Worm (Caenorhabditis elegans) whole organism, L1 larva: ENCODE data around the gene C47A10.12.

Source experiments
- C04F5.9 ChIP-seq: sonication (generic microtip); optimal IDR thresholded peaks from 2 replicates; lab custom pipeline; 2016; ENCODE audit warnings: missing genetic modification characterization, missing compliant biosample characterization
- alr-1 ChIP-seq: fragments of 200-800 bp; sonication (Bioruptor generic); optimal IDR thresholded peaks from 2 replicates; lab custom pipeline; 2018; ENCODE audit warnings: borderline replicate concordance, mild to moderate bottlenecking, missing genetic modification characterization, missing compliant biosample characterization
- ceh-63 ChIP-seq: fragments of 200-800 bp; sonication (Bioruptor generic); optimal IDR thresholded peaks from 2 replicates; lab custom pipeline; 2018; ENCODE audit warnings: mild to moderate bottlenecking, missing genetic modification characterization, missing compliant biosample characterization
- ceh-88 ChIP-seq: fragments of 200-800 bp; sonication (Bioruptor generic); IDR thresholded peaks from 2 replicates; pipeline ENCODE4 v1.3.6; 2022; ENCODE audit warnings: missing genetic modification characterization, missing compliant biosample characterization
- ceh-90 ChIP-seq: sonication (generic microtip); optimal IDR thresholded peaks from 2 replicates; lab custom pipeline; 2016; ENCODE audit warnings: missing genetic modification characterization, missing compliant biosample characterization
- ces-1 ChIP-seq: fragments of 150-350 bp; optimal IDR thresholded peaks from 2 replicates; lab custom pipeline; 2014; ENCODE audit warnings: missing biosample characterization, missing genetic modification reagents, missing genetic modification characterization
- dsc-1 ChIP-seq: sonication (generic microtip); optimal IDR thresholded peaks from 2 replicates; lab custom pipeline; 2016; ENCODE audit warnings: mild to moderate bottlenecking, missing genetic modification characterization, missing compliant biosample characterization
- efl-1 ChIP-seq, 4 experiments: fragments of 150-350 bp; optimal IDR thresholded peaks in 3 of 4; peaks in 1 of 4; 1 replicate in 1 of 4; 2 replicates in 3 of 4; lab custom pipeline; 2014; ENCODE audit warnings: missing biosample characterization in 2 of 4, missing genetic modification characterization in 2 of 4, missing genetic modification reagents in 2 of 4
- efl-3 ChIP-seq: fragments of 200-800 bp; sonication (Bioruptor generic); optimal IDR thresholded peaks from 2 replicates; lab custom pipeline; 2018; ENCODE audit warnings: mild to moderate bottlenecking, missing genetic modification characterization, missing compliant biosample characterization
- fos-1 ChIP-seq: fragments of 150-350 bp; optimal IDR thresholded peaks from 2 replicates; lab custom pipeline; 2014; ENCODE audit warnings: missing biosample characterization, missing genetic modification characterization
- grh-1 ChIP-seq: fragments of 200-800 bp; sonication (Bioruptor generic); IDR thresholded peaks from 2 replicates; pipeline ENCODE4 v1.3.6; 2022; ENCODE audit warnings: missing genetic modification reagents, missing genetic modification characterization, missing compliant biosample characterization
- hlh-17 ChIP-seq: fragments of 200-800 bp; sonication (Bioruptor generic); optimal IDR thresholded peaks from 2 replicates; lab custom pipeline; 2018; ENCODE audit warnings: missing genetic modification characterization, mild to moderate bottlenecking, missing compliant biosample characterization, moderate library complexity, borderline replicate concordance
- hpl-2 ChIP-seq: fragments of 150-350 bp; optimal IDR thresholded peaks from 2 replicates; lab custom pipeline; 2014; ENCODE audit warnings: missing biosample characterization, missing genetic modification reagents, missing genetic modification characterization
- isw-1 ChIP-seq: fragments of 200-800 bp; sonication (Bioruptor generic); IDR thresholded peaks from 2 replicates; pipeline ENCODE4 v1.3.6; 2022; ENCODE audit warnings: missing genetic modification characterization, missing compliant biosample characterization
- lin-13 ChIP-seq: fragments of 150-350 bp; optimal IDR thresholded peaks from 2 replicates; lab custom pipeline; 2014; ENCODE audit warnings: missing biosample characterization, missing genetic modification reagents, missing genetic modification characterization
- lin-14 ChIP-seq: fragments of 200-800 bp; sonication (Bioruptor generic); optimal IDR thresholded peaks from 2 replicates; lab custom pipeline; 2018; ENCODE audit warnings: mild to moderate bottlenecking, missing genetic modification characterization, moderate library complexity, missing compliant biosample characterization
- lsy-2 ChIP-seq, 2 experiments: fragments of 150-350 bp; optimal IDR thresholded peaks; 2 replicates each; lab custom pipeline; 2014; ENCODE audit warnings: missing biosample characterization in 2 of 2, missing genetic modification characterization in 2 of 2
- mdl-1 ChIP-seq, 2 experiments: fragments of 150-350 bp; optimal IDR thresholded peaks; 2 replicates each; lab custom pipeline; 2014 to 2017; ENCODE audit warnings: missing biosample characterization in 2 of 2, missing genetic modification characterization in 2 of 2, inconsistent platforms in 1 of 2
- mef-2 ChIP-seq: fragments of 150-350 bp; optimal IDR thresholded peaks from 2 replicates; lab custom pipeline; 2014; ENCODE audit warnings: missing biosample characterization, missing genetic modification characterization
- mep-1 ChIP-seq: fragments of 150-350 bp; optimal IDR thresholded peaks from 2 replicates; lab custom pipeline; 2014; ENCODE audit warnings: missing biosample characterization, missing genetic modification characterization
- nhr-12 ChIP-seq: sonication (generic microtip); optimal IDR thresholded peaks from 2 replicates; lab custom pipeline; 2017; ENCODE audit warnings: missing biosample characterization, missing genetic modification characterization
- nhr-19 ChIP-seq: fragments of 200-800 bp; sonication (Bioruptor generic); conservative IDR thresholded peaks from 2 replicates; pipeline ENCODE4 v1.3.6; 2022; ENCODE audit warnings: missing genetic modification characterization, missing compliant biosample characterization
- nhr-47 ChIP-seq: sonication (generic microtip); optimal IDR thresholded peaks from 2 replicates; lab custom pipeline; 2016; ENCODE audit warnings: mild to moderate bottlenecking, missing genetic modification characterization, moderate library complexity, missing compliant biosample characterization
- nhr-71 ChIP-seq: sonication (generic microtip); optimal IDR thresholded peaks from 2 replicates; lab custom pipeline; 2016; ENCODE audit warnings: mild to moderate bottlenecking, missing genetic modification characterization, moderate library complexity, missing compliant biosample characterization
- nhr-76 ChIP-seq: sonication (generic microtip); optimal IDR thresholded peaks from 2 replicates; lab custom pipeline; 2017; ENCODE audit warnings: missing biosample characterization, missing genetic modification characterization
- nhr-77 ChIP-seq: fragments of 150-350 bp; optimal IDR thresholded peaks from 2 replicates; lab custom pipeline; 2014; ENCODE audit warnings: missing biosample characterization, missing genetic modification characterization
- nhr-90 ChIP-seq: sonication (generic microtip); optimal IDR thresholded peaks from 2 replicates; lab custom pipeline; 2016; ENCODE audit warnings: mild to moderate bottlenecking, missing genetic modification characterization, missing compliant biosample characterization; ENCODE audit not compliant: poor library complexity
- pax-3 ChIP-seq: fragments of 200-800 bp; sonication (Bioruptor generic); optimal IDR thresholded peaks from 2 replicates; lab custom pipeline; 2018; ENCODE audit warnings: mild to moderate bottlenecking, missing genetic modification characterization, moderate library complexity, missing compliant biosample characterization
- pqm-1 ChIP-seq: sonication (generic microtip); optimal IDR thresholded peaks from 3 replicates; lab custom pipeline; 2017; ENCODE audit warnings: missing biosample characterization, missing genetic modification characterization
- rnt-1 ChIP-seq: sonication (generic microtip); optimal IDR thresholded peaks from 2 replicates; lab custom pipeline; 2016; ENCODE audit warnings: mild to moderate bottlenecking, missing genetic modification characterization, moderate library complexity, missing compliant biosample characterization
- sptf-1 ChIP-seq: fragments of 150-350 bp; optimal IDR thresholded peaks from 2 replicates; lab custom pipeline; 2014; ENCODE audit warnings: missing biosample characterization, missing genetic modification characterization
- tbx-2 ChIP-seq: sonication (generic microtip); optimal IDR thresholded peaks from 2 replicates; lab custom pipeline; 2016; ENCODE audit warnings: missing genetic modification characterization, missing compliant biosample characterization
- tlp-1 ChIP-seq: fragments of 150-350 bp; optimal IDR thresholded peaks from 2 replicates; lab custom pipeline; 2014; ENCODE audit warnings: missing biosample characterization, missing genetic modification characterization
- unc-62 ChIP-seq: fragments of 150-350 bp; optimal IDR thresholded peaks from 2 replicates; lab custom pipeline; 2014; ENCODE audit warnings: missing biosample characterization, missing genetic modification reagents, missing genetic modification characterization
- unc-98 ChIP-seq: fragments of 200-800 bp; sonication (Bioruptor generic); IDR thresholded peaks from 2 replicates; pipeline ENCODE4 v1.3.6; 2022; ENCODE audit warnings: missing genetic modification characterization, missing compliant biosample characterization
- xbp-1 ChIP-seq: sonication (generic microtip); optimal IDR thresholded peaks from 2 replicates; lab custom pipeline; 2016; ENCODE audit warnings: missing genetic modification characterization, missing compliant biosample characterization
- zip-4 ChIP-seq: fragments of 200-800 bp; sonication (Bioruptor generic); optimal IDR thresholded peaks from 2 replicates; lab custom pipeline; 2018; ENCODE audit warnings: mild to moderate bottlenecking, missing genetic modification characterization, moderate library complexity, missing compliant biosample characterization
- ztf-11 ChIP-seq, 2 experiments: sonication (generic microtip); optimal IDR thresholded peaks; 2 replicates each; lab custom pipeline; 2016 to 2017; ENCODE audit warnings: missing genetic modification characterization in 2 of 2, missing biosample characterization in 1 of 2, missing compliant biosample characterization in 1 of 2
- ztf-4 ChIP-seq: fragments of 150-350 bp; optimal IDR thresholded peaks from 2 replicates; lab custom pipeline; 2014; ENCODE audit warnings: missing biosample characterization, missing genetic modification characterization

Gene C47A10.12

DNA sequence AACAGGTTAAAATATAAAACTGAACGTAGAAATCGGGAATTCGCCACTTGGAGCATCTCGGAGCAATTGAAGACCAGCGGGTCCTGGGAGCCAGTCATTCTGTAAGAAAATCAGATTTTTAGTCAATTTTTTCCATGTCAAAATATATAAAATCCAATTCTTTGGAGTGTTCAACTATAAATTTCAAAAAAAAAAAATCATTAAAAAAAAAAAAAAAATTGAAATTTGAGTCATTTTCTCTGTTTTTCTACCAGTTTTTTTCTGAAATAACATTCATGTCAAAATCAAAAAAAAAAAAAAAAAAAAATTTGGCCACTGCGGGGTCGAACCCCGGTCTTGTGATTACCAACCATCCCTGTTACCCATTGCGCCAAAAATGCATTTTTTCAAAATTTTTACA lies 5.8 kb downstream of the C47A10.12 start, which contains the start of gene srab-12:
srab-12 (minus strand) TSS at position 101 of the 400 bp plus-strand sequence.
- no peak for TF ChIP-seq hlh-17 (GFP tag; lab: Kevin White, UChicago)
- no peak for TF ChIP-seq ceh-88 (GFP tag; lab: Robert Waterston, UW)
- TF ChIP-seq nhr-47 (tag; lab: Kevin White, UChicago): no peak
- no peak for TF ChIP-seq ceh-90 (tag; lab: Kevin White, UChicago)
- TF ChIP-seq mef-2 (tag; lab: Kevin White, UChicago): no peak
- no peak for TF ChIP-seq unc-62 (GFP tag; lab: Kevin White, UChicago)

- TF ChIP-seq pax-3 (tag; lab: Kevin White, UChicago) (no peak), hlh-17 (GFP tag; lab: Kevin White, UChicago) (no peak), ceh-63 (GFP tag; lab: Kevin White, UChicago) (no peak), lsy-2 (tag; optimal IDR thresholded peaks at IDR 0.05; lab: Kevin White, UChicago) (no peak), nhr-71 (tag; lab: Kevin White, UChicago) (no peak), nhr-12 (tag; lab: Kevin White, UChicago) (no peak), grh-1 (GFP tag; lab: Robert Waterston, UW) (no peak)
Measured at ce11 chrV:17784363-17784762, 6.6 kb downstream of the C47A10.12 start.

DNA sequence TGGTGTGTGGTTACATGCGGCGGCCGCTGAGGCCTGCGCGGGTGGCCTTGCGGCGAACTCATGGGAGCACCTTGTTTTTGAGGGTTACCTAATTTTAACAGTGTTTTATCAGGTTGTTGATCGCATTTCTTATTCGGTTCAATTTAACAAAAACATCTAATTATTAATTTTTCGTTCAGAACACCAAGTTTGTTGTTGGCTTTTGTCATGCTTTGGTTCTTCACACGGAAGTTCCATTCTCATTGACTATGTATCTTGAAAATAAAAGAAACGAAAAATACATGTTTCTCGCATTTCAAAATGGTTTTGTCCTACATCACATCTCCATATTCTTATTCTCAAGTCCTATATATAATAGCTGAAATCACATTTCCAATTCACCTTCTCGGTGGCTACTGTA lies 12.5 kb downstream of the C47A10.12 start, which contains the start of gene srh-290:
srh-290 (plus strand) TSS at position 301 of the 400 bp plus-strand sequence.
- TF ChIP-seq ces-1 (no peak), ztf-4 (tag; lab: Kevin White, UChicago) (no peak), zip-4 (GFP tag; lab: Kevin White, UChicago) (no peak), mep-1 (tag; lab: Kevin White, UChicago) (no peak), dsc-1 (tag; lab: Kevin White, UChicago) (no peak), rnt-1 (tag; lab: Kevin White, UChicago) (no peak), lin-13 (GFP tag; lab: Kevin White, UChicago) (no peak), alr-1 (tag; lab: Kevin White, UChicago) (no peak), hlh-17 (GFP tag; lab: Kevin White, UChicago) (no peak), nhr-19 (GFP tag; lab: Robert Waterston, UW) (no peak), lin-14 (GFP tag; lab: Kevin White, UChicago) (no peak), pqm-1 (tag; lab: Kevin White, UChicago) (no peak), lsy-2 (tag; optimal IDR thresholded peaks at IDR 0.05; lab: Kevin White, UChicago) (no peak), sptf-1 (tag; lab: Kevin White, UChicago) (no peak), xbp-1 (no peak), mef-2 (tag; lab: Kevin White, UChicago) (no peak)
- TF ChIP-seq, all 84 proteins: peak for 0

DNA sequence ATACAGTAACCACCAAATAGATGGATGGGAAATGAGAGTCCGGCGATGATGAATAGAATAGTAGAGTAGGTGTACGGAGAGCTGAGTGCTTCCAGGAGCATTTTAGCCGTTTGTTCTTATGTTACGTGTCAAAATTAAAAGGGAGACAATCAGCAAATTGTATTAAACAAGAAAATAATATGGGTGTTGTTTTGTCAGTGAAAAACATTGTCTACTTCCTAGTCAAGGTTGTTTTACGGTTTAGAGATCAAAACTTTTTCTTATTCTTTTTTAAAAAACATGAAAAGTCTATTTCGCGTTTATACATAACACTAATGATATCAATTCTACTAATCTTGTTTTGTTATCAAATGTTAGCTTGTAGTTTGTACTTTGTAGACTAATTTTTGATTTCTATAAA lies 16.3 kb downstream of the C47A10.12 start, which contains the start of gene srh-289:
srh-289 (minus strand) TSS at position 101 of the 400 bp plus-strand sequence.
- TF ChIP-seq ztf-11 (tag; optimal IDR thresholded peaks at IDR 0.05; lab: Kevin White, UChicago) (no peak), mdl-1 (tag; optimal IDR thresholded peaks at IDR 0.05; lab: Kevin White, UChicago) (no peak), fos-1 (tag; lab: Kevin White, UChicago) (no peak)

DNA sequence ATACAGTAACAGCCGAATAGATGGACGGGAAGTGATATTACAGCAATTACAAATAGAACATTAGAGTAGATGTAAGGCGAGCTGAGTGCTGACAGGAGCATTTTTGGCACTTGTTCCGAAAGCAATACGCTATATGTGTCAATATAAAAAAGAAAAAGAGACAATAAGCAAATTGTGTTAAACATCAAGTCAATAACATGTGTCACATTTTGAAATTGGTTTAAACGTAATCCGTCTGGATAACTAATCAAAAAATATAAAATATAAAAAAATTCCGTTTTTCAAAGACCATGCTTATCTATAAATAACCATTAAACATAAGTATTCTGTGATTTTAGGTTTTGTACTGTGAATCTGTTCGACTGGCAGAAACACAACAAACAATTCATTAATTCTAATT lies 17.9 kb downstream of the C47A10.12 start, which contains the start of gene srh-288:
srh-288 (minus strand) TSS at position 101 of the 400 bp plus-strand sequence.
- TF ChIP-seq tbx-2 (tag; lab: Kevin White, UChicago) (no peak), mef-2 (tag; lab: Kevin White, UChicago) (no peak), C04F5.9 (tag; lab: Kevin White, UChicago) (no peak), nhr-90 (tag; lab: Kevin White, UChicago) (no peak), efl-3 (no peak), lsy-2 (tag; optimal IDR thresholded peaks at IDR 0.05; lab: Kevin White, UChicago) (no peak), hpl-2 (GFP tag; lab: Kevin White, UChicago) (no peak), efl-1 (optimal IDR thresholded peaks at IDR 0.05; lab: Kevin White, UChicago) (no peak), efl-1 (GFP tag; optimal IDR thresholded peaks at IDR 0.05 in 1 of 2; lab: Kevin White, UChicago) (no peak), hlh-17 (GFP tag; lab: Kevin White, UChicago) (no peak), rnt-1 (tag; lab: Kevin White, UChicago) (no peak), ces-1 (no peak), unc-98 (no peak), nhr-77 (tag; lab: Kevin White, UChicago) (no peak), tlp-1 (tag; lab: Kevin White, UChicago) (no peak), isw-1 (GFP tag; lab: Robert Waterston, UW) (no peak), nhr-71 (tag; lab: Kevin White, UChicago) (no peak), xbp-1 (no peak), nhr-76 (tag; lab: Kevin White, UChicago) (no peak)
